Fruit fly (Drosophila melanogaster): ENCODE results near the gene Fer2.

Fer2 gene

dm6 chr3R:16157564-16158242 is 6.6 kb upstream of the Fer2 start (continued):
- TF ChIP-seq CG7368 (GFP tag; optimal IDR thresholded peaks at IDR 0.05) (peak; percentile 3), ss (GFP tag; optimal IDR thresholded peaks at IDR 0.05) (peak; percentile 47 to 53), CG32006 (GFP tag; optimal IDR thresholded peaks at IDR 0.05) (peak; percentile 77), Eip75B (GFP tag; optimal IDR thresholded peaks at IDR 0.05) (peak; percentile 70), CG6792 (GFP tag; optimal IDR thresholded peaks at IDR 0.05) (peak; percentile 60), vri (GFP tag; optimal IDR thresholded peaks at IDR 0.05) (peak; percentile 94), Lpt (GFP tag; optimal IDR thresholded peaks at IDR 0.05) (peak; percentile 26), CG3919 (GFP tag; optimal IDR thresholded peaks at IDR 0.05) (peak; percentile 57), pdm3 (GFP tag; optimal IDR thresholded peaks at IDR 0.05) (peak; percentile 66), svp (GFP tag) (peak; percentile 87), Gug (GFP tag; IDR thresholded peaks at IDR 0.05) (no peak), CG1621 (tag; optimal IDR thresholded peaks at IDR 0.05) (peak; percentile 15), net (GFP tag; optimal IDR thresholded peaks at IDR 0.05) (peak; percentile 68), Hr39 (GFP tag; optimal IDR thresholded peaks at IDR 0.05) (peak; percentile 54), CG9139 (GFP tag; optimal IDR thresholded peaks at IDR 0.05) (no peak), Ets21C (GFP tag; optimal IDR thresholded peaks at IDR 0.05) (peak; percentile 48), spab (GFP tag; optimal IDR thresholded peaks at IDR 0.05) (peak; percentile 38), CG10631 (GFP tag; optimal IDR thresholded peaks at IDR 0.05) (peak; percentile 67), OdsH (GFP tag; optimal IDR thresholded peaks at IDR 0.05) (peak; percentile 67), cyc (GFP tag; optimal IDR thresholded peaks at IDR 0.05) (peak; percentile 46), CG3032 (tag; optimal IDR thresholded peaks at IDR 0.05) (peak; percentile 58), fkh (GFP tag; optimal IDR thresholded peaks at IDR 0.05) (no peak), Eip93F (GFP tag; optimal IDR thresholded peaks at IDR 0.05) (no peak), Ets96B (tag; optimal IDR thresholded peaks at IDR 0.05) (peak; percentile 55), CG11762 (GFP tag; optimal IDR thresholded peaks at IDR 0.05; ENCODE audit: insufficient read depth) (peak; percentile 66), dsx (GFP tag; optimal IDR thresholded peaks at IDR 0.05; ENCODE audit: poor library complexity, severe bottlenecking) (peak; percentile 59), fd59A (GFP tag; optimal IDR thresholded peaks at IDR 0.05) (peak; percentile 57), CG6808 (GFP tag; optimal IDR thresholded peaks at IDR 0.05) (peak; percentile 63), Hr4 (GFP tag; optimal IDR thresholded peaks at IDR 0.05) (peak; percentile 70), CG11294 (GFP tag; IDR thresholded peaks at IDR 0.05) (peak; percentile 11; the same call in 1 of the 2 replicates), CG31627 (GFP tag; optimal IDR thresholded peaks at IDR 0.05) (peak; percentile 52), CG16779 (tag; optimal IDR thresholded peaks at IDR 0.05) (peak; percentile 28), acj6 (GFP tag; optimal IDR thresholded peaks at IDR 0.05) (peak; percentile 61)

DNA sequence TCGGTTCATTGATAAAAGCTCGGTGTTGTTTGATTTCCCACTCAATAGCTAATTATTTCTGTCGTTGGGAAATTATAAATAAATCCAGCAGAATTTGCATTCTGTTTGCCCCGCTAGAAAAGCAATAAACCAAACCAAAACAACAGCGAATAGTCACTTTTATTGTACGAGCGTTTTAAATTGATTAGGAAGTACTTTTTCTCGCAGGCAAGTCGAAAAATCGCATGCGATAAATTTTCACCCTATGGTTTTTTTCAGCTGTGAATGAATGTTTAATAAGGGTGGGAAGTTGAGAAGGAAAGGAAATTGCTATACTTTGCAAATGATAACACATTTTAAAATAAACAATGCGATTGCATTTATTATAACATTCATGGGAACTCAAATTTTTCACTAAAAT is 4.9 kb upstream of the Fer2 start:
- TF ChIP-seq Sox14 (GFP tag; optimal IDR thresholded peaks at IDR 0.05), result no peak
- TF ChIP-seq Eip78C (GFP tag), result peak; percentile 19
- TF ChIP-seq achi (GFP tag; optimal IDR thresholded peaks at IDR 0.05), result no peak
- no peak for TF ChIP-seq ss (GFP tag; optimal IDR thresholded peaks at IDR 0.05)

DNA sequence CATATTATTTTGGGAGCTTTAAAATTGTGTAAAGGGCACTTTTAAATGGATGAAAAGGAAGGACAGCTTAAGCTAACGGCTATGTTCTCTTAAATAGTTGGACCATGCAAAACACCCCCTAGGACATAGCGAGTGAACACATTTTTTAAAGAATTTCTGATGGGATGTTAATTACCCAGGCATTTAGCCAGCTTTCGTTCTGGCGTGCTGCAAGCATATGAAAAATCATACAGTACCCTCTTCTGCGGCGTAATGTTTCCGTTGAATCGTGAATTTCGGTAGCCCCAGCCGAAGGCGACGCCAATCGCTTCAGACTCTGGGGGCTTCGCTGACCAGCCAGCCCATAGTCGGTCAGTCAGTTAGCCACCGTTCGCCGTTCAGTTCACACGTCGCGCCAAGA is 3.6 kb upstream of the Fer2 start, which contains the start of gene CG6006:
TSS of gene CG6006 (plus strand) at position 301 of the 400 bp plus-strand sequence.
- no peak for TF ChIP-seq CG9139 (GFP tag; optimal IDR thresholded peaks at IDR 0.05)
- no peak for TF ChIP-seq CG34406 (GFP tag; optimal IDR thresholded peaks at IDR 0.05)
- TF ChIP-seq salr (GFP tag; optimal IDR thresholded peaks at IDR 0.05), result no peak
- no peak for TF ChIP-seq Hr4 (GFP tag; optimal IDR thresholded peaks at IDR 0.05)
- no peak for TF ChIP-seq ss (GFP tag; optimal IDR thresholded peaks at IDR 0.05)
- TF ChIP-seq CG1621 (tag; optimal IDR thresholded peaks at IDR 0.05), result no peak
- TF ChIP-seq eg (GFP tag; IDR thresholded peaks at IDR 0.05), result 0 out of 3 replicates have a peak, but pooled peaks have one; percentile 14
- peak; percentile 18 for TF ChIP-seq CG32006 (GFP tag; optimal IDR thresholded peaks at IDR 0.05)
- TF ChIP-seq svp (GFP tag), result peak; percentile 52

Data from whole organism, prepupa.